Worm (Caenorhabditis elegans): ENCODE measurements around the gene F48F7.3.

- TF ChIP-seq him-1 (tag; optimal IDR thresholded peaks at IDR 0.05): no peak
- no peak for TF ChIP-seq W03F9.2 (tag; optimal IDR thresholded peaks at IDR 0.05)
Observed at ce11 chrX:13944184-13944583, 19.1 kb upstream of the F48F7.3 start.

All from whole organism, L4/young adult.